Worm (Caenorhabditis elegans) whole organism, L1 larva: Measurements from ENCODE around the gene F08D12.3.

Experiments
- C16A3.4 ChIP-seq: fragments of 150-350 bp; optimal IDR thresholded peaks from 2 replicates; lab custom pipeline; 2014; ENCODE audit warnings: missing biosample characterization, missing genetic modification characterization
- aha-1 ChIP-seq: fragments of 150-350 bp; optimal IDR thresholded peaks from 2 replicates; lab custom pipeline; 2014; ENCODE audit warnings: missing biosample characterization, missing genetic modification characterization
- ama-1 ChIP-seq: fragments of 150-350 bp; optimal IDR thresholded peaks from 2 replicates; lab custom pipeline; 2014
- ceh-88 ChIP-seq: fragments of 200-800 bp; sonication (Bioruptor generic); IDR thresholded peaks from 2 replicates; pipeline ENCODE4 v1.3.6; 2022; ENCODE audit warnings: missing genetic modification characterization, missing compliant biosample characterization
- ces-1 ChIP-seq: fragments of 150-350 bp; optimal IDR thresholded peaks from 2 replicates; lab custom pipeline; 2014; ENCODE audit warnings: missing biosample characterization, missing genetic modification reagents, missing genetic modification characterization
- dpl-1 ChIP-seq, 3 experiments: fragments of 150-350 bp in 2 of 3; sonication (generic microtip) in 1 of 3; optimal IDR thresholded peaks; 2 replicates each; lab custom pipeline; 2014 to 2017; ENCODE audit warnings: missing biosample characterization in 3 of 3, missing genetic modification characterization in 3 of 3, missing genetic modification reagents in 3 of 3
- efl-1 ChIP-seq, 4 experiments: fragments of 150-350 bp; optimal IDR thresholded peaks in 3 of 4; peaks in 1 of 4; 1 replicate in 1 of 4; 2 replicates in 3 of 4; lab custom pipeline; 2014; ENCODE audit warnings: missing biosample characterization in 2 of 4, missing genetic modification characterization in 2 of 4, missing genetic modification reagents in 2 of 4
- efl-3 ChIP-seq: fragments of 200-800 bp; sonication (Bioruptor generic); optimal IDR thresholded peaks from 2 replicates; lab custom pipeline; 2018; ENCODE audit warnings: mild to moderate bottlenecking, missing genetic modification characterization, missing compliant biosample characterization
- egl-13 ChIP-seq: sonication (generic microtip); optimal IDR thresholded peaks from 2 replicates; lab custom pipeline; 2016; ENCODE audit warnings: missing genotype, missing genetic modification reagents, missing genetic modification characterization, missing compliant biosample characterization
- egl-27 ChIP-seq, 2 experiments: fragments of 150-350 bp in 1 of 2; sonication (generic microtip); optimal IDR thresholded peaks; 3 replicates each; lab custom pipeline; 2017 to 2018; ENCODE audit warnings: missing biosample characterization in 2 of 2, missing genetic modification characterization in 2 of 2, missing genetic modification reagents in 2 of 2
- elt-2 ChIP-seq: sonication (generic microtip); optimal IDR thresholded peaks from 2 replicates; lab custom pipeline; 2016; ENCODE audit warnings: missing genetic modification characterization, mild to moderate bottlenecking, inconsistent platforms, missing compliant biosample characterization, missing genetic modification reagents
- elt-3 ChIP-seq, 6 experiments: fragments of 150-350 bp in 1 of 6; sonication (generic microtip); optimal IDR thresholded peaks; 2 replicates each; lab custom pipeline; 2017 to 2018; ENCODE audit warnings: missing biosample characterization in 6 of 6, missing genetic modification characterization in 6 of 6, inconsistent platforms in 1 of 6
- fkh-10 ChIP-seq: sonication (generic microtip); optimal IDR thresholded peaks from 2 replicates; lab custom pipeline; 2017; ENCODE audit warnings: missing biosample characterization, missing genetic modification reagents, missing genetic modification characterization
- grh-1 ChIP-seq: fragments of 200-800 bp; sonication (Bioruptor generic); IDR thresholded peaks from 2 replicates; pipeline ENCODE4 v1.3.6; 2022; ENCODE audit warnings: missing genetic modification reagents, missing genetic modification characterization, missing compliant biosample characterization
- hpl-2 ChIP-seq: fragments of 150-350 bp; optimal IDR thresholded peaks from 2 replicates; lab custom pipeline; 2014; ENCODE audit warnings: missing biosample characterization, missing genetic modification reagents, missing genetic modification characterization
- irx-1 ChIP-seq: sonication (generic microtip); optimal IDR thresholded peaks from 2 replicates; lab custom pipeline; 2016; ENCODE audit warnings: missing genetic modification characterization, missing compliant biosample characterization
- lin-35 ChIP-seq, 2 experiments: fragments of 150-350 bp; optimal IDR thresholded peaks; 2 replicates each; lab custom pipeline; 2014; ENCODE audit warnings: missing biosample characterization in 2 of 2, missing genetic modification characterization in 2 of 2, missing genetic modification reagents in 2 of 2
- lsy-2 ChIP-seq, 2 experiments: fragments of 150-350 bp; optimal IDR thresholded peaks; 2 replicates each; lab custom pipeline; 2014; ENCODE audit warnings: missing biosample characterization in 2 of 2, missing genetic modification characterization in 2 of 2
- mef-2 ChIP-seq: fragments of 150-350 bp; optimal IDR thresholded peaks from 2 replicates; lab custom pipeline; 2014; ENCODE audit warnings: missing biosample characterization, missing genetic modification characterization
- nhr-11 ChIP-seq: fragments of 150-350 bp; optimal IDR thresholded peaks from 2 replicates; lab custom pipeline; 2014; ENCODE audit warnings: missing biosample characterization, missing genetic modification characterization
- nhr-12 ChIP-seq: sonication (generic microtip); optimal IDR thresholded peaks from 2 replicates; lab custom pipeline; 2017; ENCODE audit warnings: missing biosample characterization, missing genetic modification characterization
- nhr-19 ChIP-seq: fragments of 200-800 bp; sonication (Bioruptor generic); conservative IDR thresholded peaks from 2 replicates; pipeline ENCODE4 v1.3.6; 2022; ENCODE audit warnings: missing genetic modification characterization, missing compliant biosample characterization
- nhr-20 ChIP-seq: sonication (generic microtip); optimal IDR thresholded peaks from 2 replicates; lab custom pipeline; 2016; ENCODE audit warnings: mild to moderate bottlenecking, missing genetic modification characterization, missing compliant biosample characterization
- nhr-71 ChIP-seq: sonication (generic microtip); optimal IDR thresholded peaks from 2 replicates; lab custom pipeline; 2016; ENCODE audit warnings: mild to moderate bottlenecking, missing genetic modification characterization, moderate library complexity, missing compliant biosample characterization
- nhr-76 ChIP-seq: sonication (generic microtip); optimal IDR thresholded peaks from 2 replicates; lab custom pipeline; 2017; ENCODE audit warnings: missing biosample characterization, missing genetic modification characterization
- nhr-84 ChIP-seq: sonication (generic microtip); optimal IDR thresholded peaks from 2 replicates; lab custom pipeline; 2017; ENCODE audit warnings: missing biosample characterization, missing genetic modification characterization
- nhr-90 ChIP-seq: sonication (generic microtip); optimal IDR thresholded peaks from 2 replicates; lab custom pipeline; 2016; ENCODE audit warnings: mild to moderate bottlenecking, missing genetic modification characterization, missing compliant biosample characterization; ENCODE audit not compliant: poor library complexity
- snpc-4 ChIP-seq: fragments of 150-350 bp; optimal IDR thresholded peaks from 2 replicates; lab custom pipeline; 2014; ENCODE audit warnings: missing biosample characterization, missing genetic modification characterization
- snu-23 ChIP-seq: sonication (generic microtip); optimal IDR thresholded peaks from 2 replicates; lab custom pipeline; 2016; ENCODE audit warnings: missing genetic modification characterization, missing compliant biosample characterization
- sox-4 ChIP-seq: sonication (generic microtip); optimal IDR thresholded peaks from 2 replicates; lab custom pipeline; 2016; ENCODE audit warnings: missing genetic modification characterization, missing compliant biosample characterization
- sptf-1 ChIP-seq: fragments of 150-350 bp; optimal IDR thresholded peaks from 2 replicates; lab custom pipeline; 2014; ENCODE audit warnings: missing biosample characterization, missing genetic modification characterization
- swsn-7 ChIP-seq: sonication (generic microtip); optimal IDR thresholded peaks from 2 replicates; lab custom pipeline; 2016; ENCODE audit warnings: missing genetic modification characterization, missing compliant biosample characterization
- tbx-2 ChIP-seq: sonication (generic microtip); optimal IDR thresholded peaks from 2 replicates; lab custom pipeline; 2016; ENCODE audit warnings: missing genetic modification characterization, missing compliant biosample characterization
- unc-30 ChIP-seq: sonication (generic microtip); optimal IDR thresholded peaks from 2 replicates; lab custom pipeline; 2017; ENCODE audit warnings: missing biosample characterization, missing genetic modification characterization
- unc-62 ChIP-seq: fragments of 150-350 bp; optimal IDR thresholded peaks from 2 replicates; lab custom pipeline; 2014; ENCODE audit warnings: missing biosample characterization, missing genetic modification reagents, missing genetic modification characterization
- vab-15 ChIP-seq: sonication (generic microtip); optimal IDR thresholded peaks from 2 replicates; lab custom pipeline; 2017; ENCODE audit warnings: missing genotype, mild to moderate bottlenecking, missing genetic modification characterization, missing compliant biosample characterization
- zag-1 ChIP-seq: fragments of 150-350 bp; optimal IDR thresholded peaks from 2 replicates; lab custom pipeline; 2014; ENCODE audit warnings: missing biosample characterization, missing genetic modification characterization
- zip-4 ChIP-seq: fragments of 200-800 bp; sonication (Bioruptor generic); optimal IDR thresholded peaks from 2 replicates; lab custom pipeline; 2018; ENCODE audit warnings: mild to moderate bottlenecking, missing genetic modification characterization, moderate library complexity, missing compliant biosample characterization

Gene F08D12.3

ce11 chrII:2773534-2773933 is 5.8 kb upstream of the F08D12.3 start, which contains the start of gene sdz-9:
Gene sdz-9 (minus strand): TSS chrII:2773634.
- TF ChIP-seq nhr-12 (tag; lab: Kevin White, UChicago) (no peak), nhr-84 (tag; lab: Kevin White, UChicago) (no peak), snu-23 (no peak), nhr-71 (tag; lab: Kevin White, UChicago) (no peak), sptf-1 (no peak), nhr-11 (tag; lab: Kevin White, UChicago) (no peak), mef-2 (no peak), tbx-2 (tag; lab: Kevin White, UChicago) (no peak), efl-1 (optimal IDR thresholded peaks at IDR 0.05; lab: Kevin White, UChicago) (no peak), efl-1 (GFP tag; optimal IDR thresholded peaks at IDR 0.05 in 1 of 2; lab: Kevin White, UChicago) (no peak), unc-30 (tag; lab: Kevin White, UChicago) (no peak), zag-1 (tag; lab: Kevin White, UChicago) (no peak), nhr-76 (tag; lab: Kevin White, UChicago) (no peak), grh-1 (GFP tag; lab: Robert Waterston, UW) (no peak), fkh-10 (GFP tag; lab: Kevin White, UChicago) (no peak), egl-27 (tag; optimal IDR thresholded peaks at IDR 0.05; lab: Kevin White, UChicago) (no peak), ceh-88 (GFP tag; lab: Robert Waterston, UW) (no peak)

ce11 chrII:2774904-2775303 is 4.4 kb upstream of the F08D12.3 start, which contains the start of gene fbxb-111:
Gene fbxb-111 (minus strand): TSS chrII:2775004.
- TF ChIP-seq sptf-1 = no peak
- no peak for TF ChIP-seq ces-1 (GFP tag; lab: Kevin White, UChicago)
- TF ChIP-seq unc-30 (tag; lab: Kevin White, UChicago) = no peak
- TF ChIP-seq snpc-4 = no peak
- no peak for TF ChIP-seq zip-4
- TF ChIP-seq elt-3 (tag; optimal IDR thresholded peaks at IDR 0.05; lab: Kevin White, UChicago) = no peak
- no peak for TF ChIP-seq elt-2 (tag; lab: Kevin White, UChicago)
- TF ChIP-seq sox-4 (tag; lab: Kevin White, UChicago) = no peak
- TF ChIP-seq snu-23 = no peak
- no peak for TF ChIP-seq nhr-19 (GFP tag; lab: Robert Waterston, UW)
- no peak for TF ChIP-seq nhr-20
- no peak for TF ChIP-seq irx-1 (tag; lab: Kevin White, UChicago)
- TF ChIP-seq efl-3 = no peak

DNA sequence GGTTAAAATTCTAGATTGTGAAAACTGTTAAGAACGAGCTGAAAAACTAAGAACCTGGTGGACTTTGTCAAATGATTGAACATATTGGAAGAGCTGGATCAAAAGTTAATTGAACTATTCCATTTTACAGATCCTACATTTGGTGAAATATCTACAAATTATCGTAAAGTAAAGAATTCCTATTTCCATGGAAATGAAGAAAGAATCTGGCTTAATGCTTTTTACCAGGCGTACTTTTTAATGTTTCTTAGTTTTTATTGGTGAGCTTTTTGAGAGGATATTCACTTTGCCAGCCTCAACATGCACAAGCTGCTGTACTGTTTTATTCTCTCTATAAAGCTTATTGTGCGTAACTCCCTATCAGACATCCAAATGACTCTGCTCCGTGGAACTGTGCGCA is 1.5 kb upstream of the F08D12.3 start, which contains the start of gene F08D12.4:
Gene F08D12.4 (plus strand): TSS at position 301 of the 400 bp plus-strand sequence.
- TF ChIP-seq efl-1 (optimal IDR thresholded peaks at IDR 0.05; lab: Kevin White, UChicago) (no peak), efl-1 (GFP tag; optimal IDR thresholded peaks at IDR 0.05 in 1 of 2; lab: Kevin White, UChicago) (no peak), C16A3.4 (tag; lab: Kevin White, UChicago) (no peak), lsy-2 (tag; optimal IDR thresholded peaks at IDR 0.05; lab: Kevin White, UChicago) (no peak), dpl-1 (GFP tag; optimal IDR thresholded peaks at IDR 0.05; lab: Kevin White, UChicago) (no peak), vab-15 (tag; lab: Kevin White, UChicago) (no peak), fkh-10 (GFP tag; lab: Kevin White, UChicago) (no peak), aha-1 (tag; lab: Kevin White, UChicago) (no peak), lin-35 (GFP tag; optimal IDR thresholded peaks at IDR 0.05; lab: Kevin White, UChicago) (no peak), egl-13 (tag; lab: Kevin White, UChicago) (no peak), nhr-20 (no peak), tbx-2 (tag; lab: Kevin White, UChicago) (no peak), swsn-7 (tag; lab: Kevin White, UChicago) (no peak), unc-30 (tag; lab: Kevin White, UChicago) (no peak), ama-1 (lab: Kevin White, UChicago) (no peak), hpl-2 (GFP tag; lab: Kevin White, UChicago) (no peak), unc-62 (GFP tag; lab: Kevin White, UChicago) (no peak), nhr-90 (tag; lab: Kevin White, UChicago) (no peak)
